Worm (Caenorhabditis elegans) whole organism, L2 larva: ENCODE measurements around the gene ZK377.15.
A peak's percentile ranks its signal among the peaks of the same experiment; 100 is the strongest.

Experiments used
- C34F6.9 ChIP-seq: fragments of 150-350 bp; optimal IDR thresholded peaks from 2 replicates; lab custom pipeline; 2014; ENCODE audit warnings: missing biosample characterization, missing genetic modification characterization
- F13H6.1 ChIP-seq: sonication (generic microtip); optimal IDR thresholded peaks from 2 replicates; lab custom pipeline; 2016; ENCODE audit warnings: missing genetic modification characterization, missing compliant biosample characterization
- Y55F3AM.14 ChIP-seq: fragments of 200-800 bp; sonication (Bioruptor generic); optimal IDR thresholded peaks from 2 replicates; lab custom pipeline; 2018; ENCODE audit warnings: mild to moderate bottlenecking, missing genetic modification characterization, missing compliant biosample characterization
- ZK546.5 ChIP-seq: sonication (generic microtip); optimal IDR thresholded peaks from 2 replicates; lab custom pipeline; 2017; ENCODE audit warnings: missing biosample characterization, missing genetic modification characterization
- alr-1 ChIP-seq: fragments of 150-350 bp; optimal IDR thresholded peaks from 2 replicates; lab custom pipeline; 2014; ENCODE audit warnings: missing biosample characterization, missing genetic modification characterization
- ama-1 ChIP-seq: fragments of 150-350 bp; optimal IDR thresholded peaks from 2 replicates; lab custom pipeline; 2018; ENCODE audit warnings: inconsistent platforms
- blmp-1 ChIP-seq: sonication (generic microtip); optimal IDR thresholded peaks from 2 replicates; lab custom pipeline; 2017; ENCODE audit warnings: missing genetic modification characterization, mild to moderate bottlenecking, missing compliant biosample characterization, antibody characterized with exemption, moderate library complexity; ENCODE audit not compliant: insufficient read depth
- ceh-16 ChIP-seq: fragments of 150-350 bp; optimal IDR thresholded peaks from 2 replicates; lab custom pipeline; 2014; ENCODE audit warnings: missing biosample characterization, missing genetic modification characterization
- ceh-82 ChIP-seq: fragments of 150-350 bp; optimal IDR thresholded peaks from 2 replicates; lab custom pipeline; 2014; ENCODE audit warnings: missing biosample characterization, missing genetic modification characterization
- dmd-4 ChIP-seq: sonication (generic microtip); optimal IDR thresholded peaks from 2 replicates; lab custom pipeline; 2017; ENCODE audit warnings: missing biosample characterization, missing genetic modification characterization
- egl-27 ChIP-seq: sonication (generic microtip); optimal IDR thresholded peaks from 3 replicates; lab custom pipeline; 2017; ENCODE audit warnings: missing biosample characterization, missing genetic modification reagents, missing genetic modification characterization
- elt-1 ChIP-seq: fragments of 150-350 bp; optimal IDR thresholded peaks from 2 replicates; lab custom pipeline; 2014; ENCODE audit warnings: missing biosample characterization, missing genetic modification characterization
- elt-3 ChIP-seq: sonication (generic microtip); optimal IDR thresholded peaks from 2 replicates; lab custom pipeline; 2017; ENCODE audit warnings: missing biosample characterization, missing genetic modification characterization
- lin-13 ChIP-seq: fragments of 150-350 bp; optimal IDR thresholded peaks from 2 replicates; lab custom pipeline; 2014; ENCODE audit warnings: missing biosample characterization, missing genetic modification reagents, missing genetic modification characterization
- lin-39 ChIP-seq: fragments of 150-350 bp; optimal IDR thresholded peaks from 2 replicates; lab custom pipeline; 2014; ENCODE audit warnings: missing biosample characterization, missing genetic modification reagents, missing genetic modification characterization
- lsy-2 ChIP-seq, 2 experiments: fragments of 150-350 bp in 1 of 2; sonication (generic microtip) in 1 of 2; optimal IDR thresholded peaks; 2 replicates each; lab custom pipeline; 2014 to 2017; ENCODE audit warnings: missing biosample characterization in 2 of 2, missing genetic modification characterization in 2 of 2
- mab-5 ChIP-seq: fragments of 150-350 bp; optimal IDR thresholded peaks from 2 replicates; lab custom pipeline; 2014; ENCODE audit warnings: missing biosample characterization, missing genetic modification characterization
- mbf-1 ChIP-seq: sonication (generic microtip); optimal IDR thresholded peaks from 2 replicates; lab custom pipeline; 2017; ENCODE audit warnings: missing biosample characterization, missing genetic modification characterization
- mdl-1 ChIP-seq, 2 experiments: fragments of 150-350 bp in 1 of 2; sonication (generic microtip) in 1 of 2; optimal IDR thresholded peaks; 2 replicates each; lab custom pipeline; 2017; ENCODE audit warnings: missing biosample characterization in 2 of 2, missing genetic modification characterization in 2 of 2
- nhr-11 ChIP-seq: fragments of 150-350 bp; optimal IDR thresholded peaks from 2 replicates; lab custom pipeline; 2014; ENCODE audit warnings: missing biosample characterization, missing genetic modification characterization
- nhr-23 ChIP-seq: fragments of 150-350 bp; optimal IDR thresholded peaks from 2 replicates; lab custom pipeline; 2014; ENCODE audit warnings: missing biosample characterization, missing genetic modification reagents, missing genetic modification characterization
- nhr-25 ChIP-seq: fragments of 150-350 bp; sonication (generic microtip); optimal IDR thresholded peaks from 3 replicates; lab custom pipeline; 2014; ENCODE audit warnings: missing biosample characterization, missing genetic modification characterization
- nhr-77 ChIP-seq: fragments of 150-350 bp; optimal IDR thresholded peaks from 2 replicates; lab custom pipeline; 2014; ENCODE audit warnings: missing biosample characterization, missing genetic modification characterization
- peb-1 ChIP-seq: fragments of 150-350 bp; optimal IDR thresholded peaks from 2 replicates; lab custom pipeline; 2014; ENCODE audit warnings: missing biosample characterization, missing genetic modification characterization
- skn-1 ChIP-seq: sonication (generic microtip); optimal IDR thresholded peaks from 2 replicates; lab custom pipeline; 2017; ENCODE audit warnings: missing biosample characterization, missing genetic modification characterization
- sma-3 ChIP-seq: sonication (generic microtip); optimal IDR thresholded peaks from 2 replicates; lab custom pipeline; 2016; ENCODE audit warnings: missing genetic modification reagents, missing genetic modification characterization, missing compliant biosample characterization
- sma-9 ChIP-seq, 2 experiments: fragments of 150-350 bp in 1 of 2; sonication (generic microtip) in 1 of 2; optimal IDR thresholded peaks; 2 replicates each; lab custom pipeline; 2014 to 2016; ENCODE audit warnings: missing genetic modification characterization in 2 of 2, mild to moderate bottlenecking in 1 of 2, missing biosample characterization in 1 of 2, missing compliant biosample characterization in 1 of 2, missing genetic modification reagents in 1 of 2, moderate library complexity in 1 of 2
- unc-39 ChIP-seq: fragments of 150-350 bp; optimal IDR thresholded peaks from 2 replicates; lab custom pipeline; 2014; ENCODE audit warnings: missing biosample characterization, missing genetic modification characterization
- unc-55 ChIP-seq: fragments of 150-350 bp; sonication (generic microtip); optimal IDR thresholded peaks from 3 replicates; lab custom pipeline; 2014; ENCODE audit warnings: missing biosample characterization, missing genetic modification reagents, missing genetic modification characterization
- unc-62 ChIP-seq: fragments of 150-350 bp; optimal IDR thresholded peaks from 2 replicates; lab custom pipeline; 2014; ENCODE audit warnings: missing biosample characterization, missing genetic modification reagents, missing genetic modification characterization
- zag-1 ChIP-seq: fragments of 150-350 bp; optimal IDR thresholded peaks from 2 replicates; lab custom pipeline; 2014; ENCODE audit warnings: missing biosample characterization, missing genetic modification characterization
- ztf-1 ChIP-seq: fragments of 200-800 bp; sonication (Bioruptor generic); conservative IDR thresholded peaks from 2 replicates; pipeline ENCODE4 v1.3.6; 2022; ENCODE audit warnings: missing genetic modification characterization, missing compliant biosample characterization
- ztf-11 ChIP-seq: sonication (generic microtip); optimal IDR thresholded peaks from 2 replicates; lab custom pipeline; 2017; ENCODE audit warnings: missing biosample characterization, missing genetic modification characterization

The ZK377.15 gene

DNA sequence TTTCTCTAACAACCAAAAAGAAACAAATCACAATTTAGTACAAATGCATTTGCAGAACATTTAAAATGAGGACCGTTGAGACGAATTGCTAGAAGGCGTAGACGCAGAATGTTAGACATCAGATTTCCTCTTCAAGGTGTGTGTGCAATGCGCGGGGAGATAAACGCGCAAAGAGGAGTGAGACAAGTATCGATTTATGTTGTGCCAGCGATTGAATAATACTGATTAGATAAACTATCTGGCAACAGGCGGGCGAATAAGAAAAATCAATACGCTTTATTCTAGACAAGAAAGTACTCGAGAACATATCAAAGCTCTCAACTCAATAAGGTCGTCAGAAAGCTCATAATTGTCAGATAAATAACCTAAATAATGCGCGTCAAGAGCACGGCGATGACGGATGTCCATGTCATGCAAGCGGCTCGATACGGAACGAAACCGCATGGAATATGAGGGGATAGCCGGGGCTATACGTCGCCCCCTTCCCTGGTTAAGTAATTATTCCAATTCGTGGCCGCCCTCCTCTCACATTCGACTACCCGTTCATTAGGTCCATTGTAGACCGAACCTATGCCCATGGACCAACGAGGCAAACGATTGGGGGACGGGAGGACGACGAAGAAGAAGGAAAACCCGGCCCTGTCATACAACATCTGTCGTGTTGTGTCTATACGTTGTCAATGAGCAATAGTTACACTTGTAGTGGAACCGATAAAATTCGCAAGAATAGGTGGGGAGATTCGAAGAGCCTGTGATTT, 1.5 kb upstream of the ZK377.15 start:
- no peak for TF ChIP-seq nhr-11 (tag; lab: Kevin White, UChicago)
- TF ChIP-seq unc-39 (tag; lab: Kevin White, UChicago) = no peak
- TF ChIP-seq unc-55 = peak; percentile 28
- TF ChIP-seq Y55F3AM.14 (GFP tag; lab: Kevin White, UChicago) = no peak
- TF ChIP-seq egl-27 (tag; lab: Kevin White, UChicago) = no peak
- TF ChIP-seq nhr-25 (tag; lab: Kevin White, UChicago) = no peak
- no peak for TF ChIP-seq lin-13 (GFP tag; lab: Kevin White, UChicago)
- no peak for TF ChIP-seq elt-3
- TF ChIP-seq, all 48 proteins: peak for 1

DNA sequence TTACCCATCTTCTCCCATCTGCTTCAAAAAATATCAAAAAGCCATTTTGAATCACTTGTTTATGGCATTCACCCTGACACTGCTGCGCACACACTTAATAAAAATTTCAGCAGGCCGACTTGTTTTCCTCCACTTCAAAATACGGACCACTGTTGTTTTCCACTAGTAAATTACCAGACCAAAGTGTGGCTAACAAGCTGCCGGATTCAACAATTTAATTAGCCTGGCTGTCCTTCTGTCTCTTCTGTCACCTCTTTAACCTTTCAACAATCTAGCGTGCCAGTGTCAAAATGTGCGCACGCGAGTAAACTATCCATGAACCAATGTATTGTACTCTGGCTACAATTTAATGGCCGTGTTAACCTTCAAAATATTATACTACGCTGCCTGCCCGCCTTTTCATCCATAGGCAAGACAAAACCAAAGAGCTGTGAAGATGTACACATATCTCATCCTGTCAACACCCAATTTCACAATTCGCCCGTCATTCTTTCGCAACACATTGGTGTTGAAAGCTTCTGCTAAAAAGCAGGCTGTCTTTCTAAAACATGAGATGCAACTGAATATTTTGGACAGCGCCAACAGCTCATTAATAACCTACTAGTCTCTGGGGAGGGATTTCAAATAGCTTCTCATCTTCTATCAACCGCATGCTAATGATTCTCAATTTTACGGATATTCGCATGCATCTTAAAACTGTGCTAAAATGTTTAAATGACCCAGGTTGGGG, 1.2 kb downstream of the ZK377.15 start:
- TF ChIP-seq zag-1 (tag; lab: Kevin White, UChicago) (peak; percentile 38), blmp-1 (tag; lab: Kevin White, UChicago) (no peak), sma-9 (GFP tag; optimal IDR thresholded peaks at IDR 0.05; lab: Kevin White, UChicago) (no peak), sma-9 (tag; optimal IDR thresholded peaks at IDR 0.05; lab: Kevin White, UChicago) (no peak), sma-3 (no peak), unc-55 (peak; percentile 70)
- TF ChIP-seq, all 48 proteins: peak for 2

ce11 chrX:3463875-3464274, 1.8 kb downstream of the ZK377.15 start:
- TF ChIP-seq blmp-1 (tag; lab: Kevin White, UChicago) = no peak
- TF ChIP-seq F13H6.1 (tag; lab: Kevin White, UChicago) = no peak
- TF ChIP-seq mbf-1 (tag; lab: Kevin White, UChicago) = no peak
- TF ChIP-seq lsy-2 (tag; optimal IDR thresholded peaks at IDR 0.05; lab: Kevin White, UChicago) = no peak
- no peak for TF ChIP-seq nhr-23 (tag; lab: Kevin White, UChicago)
- no peak for TF ChIP-seq alr-1 (tag; lab: Kevin White, UChicago)
- TF ChIP-seq dmd-4 (tag; lab: Kevin White, UChicago) = no peak
- no peak for TF ChIP-seq lin-39 (tag; lab: Kevin White, UChicago)
- no peak for TF ChIP-seq ztf-11
- TF ChIP-seq sma-9 (GFP tag; optimal IDR thresholded peaks at IDR 0.05; lab: Kevin White, UChicago) = no peak
- no peak for TF ChIP-seq sma-9 (tag; optimal IDR thresholded peaks at IDR 0.05; lab: Kevin White, UChicago)
- no peak for TF ChIP-seq nhr-77
- no peak for TF ChIP-seq mdl-1 (tag; optimal IDR thresholded peaks at IDR 0.05; lab: Kevin White, UChicago)
- TF ChIP-seq ceh-82 (tag; lab: Kevin White, UChicago) = no peak
- TF ChIP-seq ztf-1 = no peak
- no peak for TF ChIP-seq lin-13 (GFP tag; lab: Kevin White, UChicago)
- no peak for TF ChIP-seq unc-39 (tag; lab: Kevin White, UChicago)
- TF ChIP-seq ama-1 (lab: Kevin White, UChicago) = no peak
- no peak for TF ChIP-seq ZK546.5 (tag; lab: Kevin White, UChicago)
- no peak for TF ChIP-seq elt-1 (tag; lab: Kevin White, UChicago)

- TF ChIP-seq unc-62 (no peak), sma-3 (no peak), mab-5 (tag; lab: Kevin White, UChicago) (no peak), skn-1 (no peak), peb-1 (tag; lab: Kevin White, UChicago) (no peak)
Observed at ce11 chrX:3462086-3462485, 3.6 kb downstream of the ZK377.15 start.

ce11 chrX:3455561-3455960, 10.1 kb downstream of the ZK377.15 start:
- TF ChIP-seq lsy-2 (tag; optimal IDR thresholded peaks at IDR 0.05; lab: Kevin White, UChicago) (peak in 1 of 2 experiments; percentile 19), unc-55 (peak; percentile 2), C34F6.9 (tag; lab: Kevin White, UChicago) (peak; percentile 22), mab-5 (tag; lab: Kevin White, UChicago) (peak; percentile 82), sma-9 (GFP tag; optimal IDR thresholded peaks at IDR 0.05; lab: Kevin White, UChicago) (peak; percentile 61), sma-9 (tag; optimal IDR thresholded peaks at IDR 0.05; lab: Kevin White, UChicago) (no peak), lin-39 (tag; lab: Kevin White, UChicago) (peak; percentile 65), zag-1 (tag; lab: Kevin White, UChicago) (no peak), F13H6.1 (tag; lab: Kevin White, UChicago) (peak; percentile 76), ceh-16 (tag; lab: Kevin White, UChicago) (no peak), ceh-82 (tag; lab: Kevin White, UChicago) (no peak)
